Worm (Caenorhabditis elegans): Measurements from ENCODE around the gene fbxa-65.

Gene fbxa-65

ce11 chrV:3339009-3339408, 7.3 kb downstream of the fbxa-65 start, which contains the start of gene C17B7.4:
Gene C17B7.4, plus strand, starts transcription at chrV:3339309.
- TF ChIP-seq dpl-1 (GFP tag; optimal IDR thresholded peaks at IDR 0.05) (no peak), duxl-1 (tag; optimal IDR thresholded peaks at IDR 0.05; ENCODE audit: poor library complexity) (no peak), ceh-62 (tag; optimal IDR thresholded peaks at IDR 0.05) (no peak)

- no peak for TF ChIP-seq sdz-12 (GFP tag; optimal IDR thresholded peaks at IDR 0.05)
- TF ChIP-seq lim-7 (GFP tag; IDR thresholded peaks at IDR 0.05): no peak
- no peak for TF ChIP-seq unc-39 (tag; optimal IDR thresholded peaks at IDR 0.05)
- TF ChIP-seq ZK337.2 (GFP tag; IDR thresholded peaks at IDR 0.05): no peak
- no peak for TF ChIP-seq dmd-9 (GFP tag; IDR thresholded peaks at IDR 0.05)
- no peak for TF ChIP-seq snpc-1.2 (GFP tag; IDR thresholded peaks at IDR 0.05)
- no peak for TF ChIP-seq fos-1 (tag; optimal IDR thresholded peaks at IDR 0.05)
- TF ChIP-seq arid-1 (GFP tag; conservative IDR thresholded peaks at IDR 0.05): no peak
- TF ChIP-seq nhr-42 (GFP tag; IDR thresholded peaks at IDR 0.05): no peak
Measured at ce11 chrV:3333334-3333733, 12.9 kb downstream of the fbxa-65 start, which contains the start of gene C17B7.5. Gene C17B7.5, plus strand, starts transcription at chrV:3333634.

- TF ChIP-seq ceh-20 (GFP tag; IDR thresholded peaks at IDR 0.05): no peak
- no peak for TF ChIP-seq cey-2 (tag; optimal IDR thresholded peaks at IDR 0.05; ENCODE audit: borderline replicate concordance, insufficient read depth)
- no peak for TF ChIP-seq F49E8.2 (tag; optimal IDR thresholded peaks at IDR 0.05; ENCODE audit: borderline replicate concordance)
- TF ChIP-seq ztf-7 (tag; optimal IDR thresholded peaks at IDR 0.05): no peak
- TF ChIP-seq aly-2 (tag; optimal IDR thresholded peaks at IDR 0.05): no peak
- no peak for TF ChIP-seq daf-19 (GFP tag; conservative IDR thresholded peaks at IDR 0.05)
- TF ChIP-seq tra-1 (GFP tag; IDR thresholded peaks at IDR 0.05): no peak
- TF ChIP-seq jun-1 (tag; optimal IDR thresholded peaks at IDR 0.05): no peak
- TF ChIP-seq nhr-28 (tag; optimal IDR thresholded peaks at IDR 0.05): no peak
Measured at ce11 chrV:3332023-3332422, 14.3 kb downstream of the fbxa-65 start, which contains the start of gene C17B7.9. Gene C17B7.9, minus strand, starts transcription at chrV:3332123.

- TF ChIP-seq ceh-44 (GFP tag; IDR thresholded peaks at IDR 0.05) (no peak), aha-1 (tag) (peak; percentile 31)
Measured at ce11 chrV:3324178-3324577, 22.1 kb downstream of the fbxa-65 start, which contains the start of gene C17B7.8. Gene C17B7.8, minus strand, starts transcription at chrV:3324278.

ce11 chrV:3320432-3320831, 25.9 kb downstream of the fbxa-65 start, which contains the start of gene C17B7.14:
Gene C17B7.14, minus strand, starts transcription at chrV:3320532.
- TF ChIP-seq madf-5 (GFP tag; IDR thresholded peaks at IDR 0.05): no peak
- no peak for TF ChIP-seq nhr-10 (tag; optimal IDR thresholded peaks at IDR 0.05)
- no peak for TF ChIP-seq ceh-44 (GFP tag; IDR thresholded peaks at IDR 0.05)
- TF ChIP-seq F49E8.2 (tag; optimal IDR thresholded peaks at IDR 0.05; ENCODE audit: borderline replicate concordance): no peak
- TF ChIP-seq T20F7.1 (GFP tag; optimal IDR thresholded peaks at IDR 0.05): no peak
- no peak for TF ChIP-seq nhr-11 (tag; optimal IDR thresholded peaks at IDR 0.05)
- TF ChIP-seq hif-1 (tag; optimal IDR thresholded peaks at IDR 0.05): no peak
- TF ChIP-seq zfp-2 (tag; optimal IDR thresholded peaks at IDR 0.05): no peak
- TF ChIP-seq dpl-1 (GFP tag; optimal IDR thresholded peaks at IDR 0.05): no peak
- no peak for TF ChIP-seq nhr-41 (GFP tag; IDR thresholded peaks at IDR 0.05)
- no peak for TF ChIP-seq ceh-20 (GFP tag; IDR thresholded peaks at IDR 0.05)

- TF ChIP-seq lin-13 (GFP tag; optimal IDR thresholded peaks at IDR 0.05) (no peak), hif-1 (tag; optimal IDR thresholded peaks at IDR 0.05) (no peak), fkh-10 (GFP tag; optimal IDR thresholded peaks at IDR 0.05) (no peak), hmg-1.1 (GFP tag; IDR thresholded peaks at IDR 0.05) (no peak), zfp-2 (tag; optimal IDR thresholded peaks at IDR 0.05) (no peak), daf-16 (GFP tag; optimal IDR thresholded peaks at IDR 0.05) (no peak), daf-16 (tag; optimal IDR thresholded peaks at IDR 0.05) (no peak), lsy-2 (tag; optimal IDR thresholded peaks at IDR 0.05) (no peak), dmd-9 (GFP tag; IDR thresholded peaks at IDR 0.05) (no peak), nhr-48 (tag; optimal IDR thresholded peaks at IDR 0.05) (no peak), ceh-20 (GFP tag; IDR thresholded peaks at IDR 0.05) (no peak), nhr-42 (GFP tag; IDR thresholded peaks at IDR 0.05) (no peak), mes-2 (tag; optimal IDR thresholded peaks at IDR 0.05; ENCODE audit: poor library complexity, severe bottlenecking) (no peak), Y5F2A.4 (GFP tag; optimal IDR thresholded peaks at IDR 0.05) (no peak), ztf-11 (tag; optimal IDR thresholded peaks at IDR 0.05) (no peak), snpc-1.2 (GFP tag; IDR thresholded peaks at IDR 0.05) (no peak), spr-1 (tag; optimal IDR thresholded peaks at IDR 0.05) (no peak), lin-39 (tag; optimal IDR thresholded peaks at IDR 0.05) (no peak), skn-1 (tag; optimal IDR thresholded peaks at IDR 0.05) (no peak)
Measured at ce11 chrV:3320005-3320404, 26.3 kb downstream of the fbxa-65 start, which contains the start of gene F35F10.14. Gene F35F10.14, minus strand, starts transcription at chrV:3320105.
